Worm (Caenorhabditis elegans) whole organism, late embryonic: ENCODE results near the gene pgp-1.

Source experiments
- C08G9.2 ChIP-seq: sonication (generic microtip); optimal IDR thresholded peaks from 2 replicates; lab custom pipeline; 2016; ENCODE audit warnings: mild to moderate bottlenecking, missing genetic modification characterization, moderate library complexity, missing compliant biosample characterization
- K09A11.1 ChIP-seq: sonication (generic microtip); optimal IDR thresholded peaks from 2 replicates; lab custom pipeline; 2017; ENCODE audit warnings: antibody characterized with exemption, mild to moderate bottlenecking, missing genetic modification characterization, missing compliant biosample characterization; ENCODE audit not compliant: insufficient read depth
- T23F11.4 ChIP-seq: fragments of 200-800 bp; sonication (Bioruptor generic); optimal IDR thresholded peaks from 2 replicates; lab custom pipeline; 2018; ENCODE audit warnings: mild to moderate bottlenecking, missing genetic modification characterization, missing compliant biosample characterization
- ama-1 ChIP-seq: fragments of 150-350 bp; optimal IDR thresholded peaks from 2 replicates; lab custom pipeline; 2014
- ceh-14 ChIP-seq: sonication (generic microtip); optimal IDR thresholded peaks from 2 replicates; lab custom pipeline; 2016; ENCODE audit warnings: missing genotype, missing genetic modification characterization, missing compliant biosample characterization
- ceh-18 ChIP-seq: sonication (generic microtip); optimal IDR thresholded peaks from 2 replicates; lab custom pipeline; 2016; ENCODE audit warnings: missing genetic modification characterization, missing compliant biosample characterization
- ceh-19 ChIP-seq: fragments of 200-800 bp; sonication (Bioruptor generic); optimal IDR thresholded peaks from 2 replicates; lab custom pipeline; 2018; ENCODE audit warnings: mild to moderate bottlenecking, missing genetic modification characterization, missing compliant biosample characterization
- ceh-22 ChIP-seq: sonication (generic microtip); optimal IDR thresholded peaks from 2 replicates; lab custom pipeline; 2017; ENCODE audit warnings: missing biosample characterization, missing genetic modification characterization
- ceh-24 ChIP-seq: sonication (generic microtip); optimal IDR thresholded peaks from 2 replicates; lab custom pipeline; 2016; ENCODE audit warnings: mild to moderate bottlenecking, missing genetic modification characterization, missing compliant biosample characterization
- ceh-30 ChIP-seq: fragments of 150-350 bp; optimal IDR thresholded peaks from 2 replicates; lab custom pipeline; 2014; ENCODE audit warnings: missing biosample characterization, missing genetic modification characterization
- ceh-45 ChIP-seq: fragments of 200-800 bp; sonication (Bioruptor generic); IDR thresholded peaks from 2 replicates; pipeline ENCODE4 v1.3.6; 2022; ENCODE audit warnings: missing genetic modification reagents, missing genetic modification characterization, missing compliant biosample characterization
- ceh-48 ChIP-seq: sonication (generic microtip); optimal IDR thresholded peaks from 2 replicates; lab custom pipeline; 2016; ENCODE audit warnings: missing genetic modification characterization, inconsistent platforms, missing compliant biosample characterization
- ceh-9 ChIP-seq: sonication (generic microtip); optimal IDR thresholded peaks from 2 replicates; lab custom pipeline; 2016; ENCODE audit warnings: mild to moderate bottlenecking, missing genetic modification characterization, inconsistent platforms, missing compliant biosample characterization
- che-1 ChIP-seq: sonication (generic microtip); optimal IDR thresholded peaks from 2 replicates; lab custom pipeline; 2016; ENCODE audit warnings: mild to moderate bottlenecking, missing genetic modification characterization, missing compliant biosample characterization
- dve-1 ChIP-seq: sonication (generic microtip); optimal IDR thresholded peaks from 2 replicates; lab custom pipeline; 2017; ENCODE audit warnings: antibody characterized with exemption, mild to moderate bottlenecking, missing genetic modification characterization, missing compliant biosample characterization
- elt-2 ChIP-seq: sonication (generic microtip); optimal IDR thresholded peaks from 2 replicates; lab custom pipeline; 2016; ENCODE audit warnings: missing genetic modification reagents, missing genetic modification characterization, missing compliant biosample characterization
- elt-4 ChIP-seq: sonication (generic microtip); optimal IDR thresholded peaks from 2 replicates; lab custom pipeline; 2016; ENCODE audit warnings: missing genetic modification characterization, missing compliant biosample characterization
- ets-4 ChIP-seq: sonication (generic microtip); optimal IDR thresholded peaks from 2 replicates; lab custom pipeline; 2016; ENCODE audit warnings: missing genetic modification characterization, missing compliant biosample characterization
- eyg-1 ChIP-seq: sonication (generic microtip); optimal IDR thresholded peaks from 2 replicates; lab custom pipeline; 2016; ENCODE audit warnings: missing genotype, missing genetic modification characterization, missing compliant biosample characterization
- fkh-6 ChIP-seq: sonication (generic microtip); optimal IDR thresholded peaks from 2 replicates; lab custom pipeline; 2016; ENCODE audit warnings: missing genetic modification characterization, missing compliant biosample characterization
- hlh-13 ChIP-seq: fragments of 200-800 bp; sonication (Bioruptor generic); optimal IDR thresholded peaks from 2 replicates; lab custom pipeline; 2018; ENCODE audit warnings: mild to moderate bottlenecking, missing genetic modification characterization, missing compliant biosample characterization
- hlh-15 ChIP-seq: sonication (generic microtip); optimal IDR thresholded peaks from 2 replicates; lab custom pipeline; 2016; ENCODE audit warnings: missing genetic modification characterization, missing compliant biosample characterization
- hlh-6 ChIP-seq: sonication (generic microtip); optimal IDR thresholded peaks from 2 replicates; lab custom pipeline; 2016; ENCODE audit warnings: missing genotype, missing genetic modification characterization, missing compliant biosample characterization
- hlh-8 ChIP-seq: sonication (generic microtip); optimal IDR thresholded peaks from 2 replicates; lab custom pipeline; 2016; ENCODE audit warnings: missing genotype, missing genetic modification characterization, missing compliant biosample characterization
- lim-6 ChIP-seq: sonication (generic microtip); optimal IDR thresholded peaks from 2 replicates; lab custom pipeline; 2016; ENCODE audit warnings: missing genetic modification characterization, missing compliant biosample characterization
- nfya-1 ChIP-seq: sonication (generic microtip); optimal IDR thresholded peaks from 2 replicates; lab custom pipeline; 2017; ENCODE audit warnings: missing genetic modification characterization, mild to moderate bottlenecking, missing compliant biosample characterization, antibody characterized with exemption, moderate library complexity
- nhr-11 ChIP-seq: fragments of 150-350 bp; optimal IDR thresholded peaks from 2 replicates; lab custom pipeline; 2014; ENCODE audit warnings: missing biosample characterization, missing genetic modification characterization
- nhr-232 ChIP-seq: sonication (generic microtip); optimal IDR thresholded peaks from 2 replicates; lab custom pipeline; 2016; ENCODE audit warnings: missing genetic modification characterization, missing compliant biosample characterization
- npax-4 ChIP-seq: sonication (generic microtip); optimal IDR thresholded peaks from 2 replicates; lab custom pipeline; 2016; ENCODE audit warnings: missing genetic modification characterization, missing compliant biosample characterization
- pha-4 ChIP-seq: fragments of 150-350 bp; optimal IDR thresholded peaks from 2 replicates; lab custom pipeline; 2018; ENCODE audit warnings: missing biosample characterization, missing genetic modification reagents, missing genetic modification characterization
- ref-2 ChIP-seq: sonication (generic microtip); optimal IDR thresholded peaks from 2 replicates; lab custom pipeline; 2016; ENCODE audit warnings: missing genetic modification characterization, missing compliant biosample characterization
- sdc-2 ChIP-seq: sonication (generic microtip); optimal IDR thresholded peaks from 2 replicates; lab custom pipeline; 2016; ENCODE audit warnings: missing genotype, missing genetic modification characterization, missing compliant biosample characterization
- sox-2 ChIP-seq: fragments of 200-800 bp; sonication (Bioruptor generic); IDR thresholded peaks from 2 replicates; pipeline ENCODE4 v1.3.6; 2022; ENCODE audit warnings: missing genetic modification reagents, missing genetic modification characterization, missing compliant biosample characterization
- syd-9 ChIP-seq: sonication (generic microtip); optimal IDR thresholded peaks from 2 replicates; lab custom pipeline; 2016; ENCODE audit warnings: mild to moderate bottlenecking, missing genetic modification characterization, moderate library complexity, missing compliant biosample characterization
- tbx-2 ChIP-seq: sonication (generic microtip); optimal IDR thresholded peaks from 2 replicates; lab custom pipeline; 2016; ENCODE audit warnings: missing genetic modification characterization, missing compliant biosample characterization
- ttx-3 ChIP-seq: sonication (generic microtip); optimal IDR thresholded peaks from 2 replicates; lab custom pipeline; 2016; ENCODE audit warnings: missing genetic modification reagents, missing genetic modification characterization, missing compliant biosample characterization
- unc-3 ChIP-seq, 2 experiments: fragments of 200-800 bp in 1 of 2; sonication (Bioruptor generic) in 1 of 2; sonication (generic microtip) in 1 of 2; conservative IDR thresholded peaks in 1 of 2; optimal IDR thresholded peaks in 1 of 2; 2 replicates each; pipeline versions ENCODE4 v1.3.6 to Lab custom; 2016 to 2022; ENCODE audit warnings: missing compliant biosample characterization in 2 of 2, missing genetic modification characterization in 2 of 2, missing genetic modification reagents in 1 of 2
- unc-55 ChIP-seq: sonication (generic microtip); optimal IDR thresholded peaks from 2 replicates; lab custom pipeline; 2017; ENCODE audit warnings: missing biosample characterization, missing genetic modification reagents, missing genetic modification characterization
- unc-86 ChIP-seq: sonication (generic microtip); optimal IDR thresholded peaks from 2 replicates; lab custom pipeline; 2016; ENCODE audit warnings: missing genetic modification characterization, missing compliant biosample characterization
- zip-5 ChIP-seq: sonication (generic microtip); optimal IDR thresholded peaks from 2 replicates; lab custom pipeline; 2016; ENCODE audit warnings: missing genetic modification characterization, missing compliant biosample characterization
- ztf-16 ChIP-seq: sonication (generic microtip); optimal IDR thresholded peaks from 2 replicates; lab custom pipeline; 2017; ENCODE audit warnings: missing genetic modification characterization, missing compliant biosample characterization

pgp-1 gene

ce11 chrIV:12617934-12618333 lies 19.0 kb upstream of the pgp-1 start:
- TF ChIP-seq pha-4 (tag; lab: Kevin White, UChicago) (no peak), zip-5 (no peak), nhr-11 (tag; lab: Kevin White, UChicago) (no peak), ceh-24 (tag; lab: Kevin White, UChicago) (no peak), ceh-19 (GFP tag; lab: Kevin White, UChicago) (no peak), npax-4 (no peak), ceh-48 (no peak), elt-4 (no peak), nfya-1 (tag; lab: Kevin White, UChicago) (no peak), elt-2 (no peak), ceh-30 (tag; lab: Kevin White, UChicago) (no peak), unc-86 (no peak), ceh-45 (GFP tag; lab: Robert Waterston, UW) (no peak), T23F11.4 (no peak), ceh-22 (no peak)

DNA sequence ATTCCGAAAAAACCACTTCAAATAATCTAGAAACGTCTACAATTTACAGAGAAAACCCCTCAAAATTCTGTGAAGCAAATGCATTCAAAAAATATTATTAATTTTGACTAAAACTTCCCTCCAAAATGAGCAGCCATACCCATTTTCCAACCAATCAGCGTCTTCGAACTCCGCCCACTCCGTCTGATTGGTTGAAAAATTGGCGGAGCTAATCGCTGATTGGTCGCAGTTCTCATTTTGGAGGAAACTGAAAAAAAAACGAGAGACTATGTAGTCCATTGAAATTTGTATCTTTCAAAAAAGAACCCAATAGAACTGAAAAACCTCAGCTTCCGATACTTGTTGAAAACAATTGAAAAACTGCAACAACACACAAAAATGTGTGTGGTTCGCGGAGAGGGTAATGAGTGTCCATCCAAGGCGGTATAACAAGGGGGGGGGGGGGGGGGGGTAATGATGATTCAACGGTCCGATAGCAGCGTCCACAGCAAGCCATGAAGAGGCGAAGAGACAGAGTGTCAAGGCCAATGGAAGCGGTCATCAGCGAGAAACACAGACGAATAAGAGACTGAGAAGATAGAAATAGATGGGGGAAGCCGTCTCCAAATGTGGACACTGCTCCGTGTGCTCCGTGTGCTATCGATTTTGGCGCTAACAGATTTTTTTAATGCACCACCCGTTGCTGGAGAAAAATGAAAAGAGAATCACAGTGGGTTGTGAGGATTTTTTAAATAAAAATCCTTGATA lies 18.1 kb upstream of the pgp-1 start:
- TF ChIP-seq unc-3 (GFP tag; conservative IDR thresholded peaks at IDR 0.05; lab: Robert Waterston, UW): no peak
- no peak for TF ChIP-seq unc-3 (tag; optimal IDR thresholded peaks at IDR 0.05; lab: Kevin White, UChicago)
- TF ChIP-seq lim-6 (tag; lab: Kevin White, UChicago): no peak
- TF ChIP-seq unc-55 (GFP tag; lab: Kevin White, UChicago): peak; percentile 45
- TF ChIP-seq che-1 (tag; lab: Kevin White, UChicago): peak; percentile 0
- TF ChIP-seq ceh-9 (tag; lab: Kevin White, UChicago): no peak
- no peak for TF ChIP-seq ets-4 (tag; lab: Kevin White, UChicago)
- no peak for TF ChIP-seq ama-1
- no peak for TF ChIP-seq ceh-14 (tag; lab: Kevin White, UChicago)
- peak; percentile 72 for TF ChIP-seq ceh-48
- no peak for TF ChIP-seq sdc-2 (tag; lab: Kevin White, UChicago)
- TF ChIP-seq nhr-232 (tag; lab: Kevin White, UChicago): no peak
- no peak for TF ChIP-seq hlh-13 (GFP tag; lab: Kevin White, UChicago)
- TF ChIP-seq syd-9 (tag; lab: Kevin White, UChicago): no peak
- no peak for TF ChIP-seq hlh-15 (tag; lab: Kevin White, UChicago)
- TF ChIP-seq hlh-6 (tag; lab: Kevin White, UChicago): no peak
- TF ChIP-seq ztf-16 (tag; lab: Kevin White, UChicago): no peak
- no peak for TF ChIP-seq ttx-3 (tag; lab: Kevin White, UChicago)
- TF ChIP-seq sox-2: no peak
- peak; percentile 99 for TF ChIP-seq nfya-1 (tag; lab: Kevin White, UChicago)
- TF ChIP-seq eyg-1 (tag; lab: Kevin White, UChicago): no peak
- TF ChIP-seq hlh-8 (tag; lab: Kevin White, UChicago): no peak
- TF ChIP-seq zip-5: peak; percentile 4
- TF ChIP-seq, all 69 proteins: peak for 5

DNA sequence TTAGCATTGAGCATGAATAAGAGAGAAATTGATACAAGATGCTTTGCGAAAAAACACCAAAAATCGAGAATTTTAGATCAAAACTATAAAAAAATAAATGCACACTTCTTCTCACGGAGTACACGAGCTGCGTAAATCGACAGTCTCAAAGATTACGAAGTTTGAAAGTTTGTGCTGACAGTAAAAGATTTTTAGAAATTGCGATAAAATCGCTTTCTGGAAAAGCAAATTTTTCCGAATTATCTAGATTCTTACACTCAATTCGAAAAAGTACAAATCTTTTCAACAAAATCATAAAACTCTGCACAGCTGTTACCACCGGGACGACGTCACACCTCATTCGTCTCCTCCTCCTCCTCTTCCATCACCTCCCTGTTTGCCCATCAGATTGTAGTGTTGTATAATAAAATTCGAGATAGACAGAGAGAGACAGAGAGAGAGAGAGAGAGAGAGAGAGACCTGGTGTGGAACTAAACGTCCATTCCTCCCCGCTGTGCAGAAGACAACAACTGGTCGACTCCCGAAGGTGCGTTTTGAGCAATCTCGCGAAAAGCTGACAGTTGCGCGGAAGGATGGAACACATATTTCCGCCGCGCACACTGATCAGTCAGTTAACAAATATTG lies 16.3 kb upstream of the pgp-1 start:
- TF ChIP-seq pha-4 (tag; lab: Kevin White, UChicago) (no peak), dve-1 (tag; lab: Kevin White, UChicago) (peak; percentile 0), C08G9.2 (no peak), unc-55 (GFP tag; lab: Kevin White, UChicago) (peak; percentile 28), ref-2 (tag; lab: Kevin White, UChicago) (peak; percentile 0), ceh-18 (tag; lab: Kevin White, UChicago) (peak; percentile 15), tbx-2 (tag; lab: Kevin White, UChicago) (peak; percentile 61), fkh-6 (tag; lab: Kevin White, UChicago) (peak; percentile 24), K09A11.1 (no peak), nfya-1 (tag; lab: Kevin White, UChicago) (peak; percentile 21)
- TF ChIP-seq, all 69 proteins: peak for 7
